ENCODE assay signal across 1 worm cellular context in genomic region chrX:492919-493318, ce11.
TF ChIP-seq lines count a peak whose summit lies in the region.

B0310.1 (plus strand) TSS chrX:493228.

TF ChIP-seq in whole organism, L1 larva, 84 proteins besides CTCF, POLR2A, EP300 and RAD21 (continued from another document):
- TF ChIP-seq pag-3 (tag; optimal IDR thresholded peaks at IDR 0.05; lab: Kevin White, UChicago; ENCODE audit: borderline replicate concordance, insufficient read depth) (peak; percentile 98), fkh-8 (tag; optimal IDR thresholded peaks at IDR 0.05; lab: Kevin White, UChicago) (no peak), C16A3.4 (tag; optimal IDR thresholded peaks at IDR 0.05; lab: Kevin White, UChicago) (no peak), ceh-88 (GFP tag; IDR thresholded peaks at IDR 0.05; lab: Robert Waterston, UW) (no peak), lsy-2 (tag; optimal IDR thresholded peaks at IDR 0.05; lab: Kevin White, UChicago) (peak in 1 of 2 experiments; percentile 3), aly-2 (tag; optimal IDR thresholded peaks at IDR 0.05; lab: Kevin White, UChicago) (no peak), efl-3 (GFP tag; optimal IDR thresholded peaks at IDR 0.05; lab: Kevin White, UChicago) (no peak), jun-1 (tag; optimal IDR thresholded peaks at IDR 0.05; lab: Kevin White, UChicago) (no peak), vab-15 (tag; optimal IDR thresholded peaks at IDR 0.05; lab: Kevin White, UChicago) (no peak), unc-30 (tag; optimal IDR thresholded peaks at IDR 0.05; lab: Kevin White, UChicago) (no peak), nhr-20 (tag; optimal IDR thresholded peaks at IDR 0.05; lab: Kevin White, UChicago) (no peak), tbx-2 (tag; optimal IDR thresholded peaks at IDR 0.05; lab: Kevin White, UChicago) (no peak), dpl-1 (GFP tag; optimal IDR thresholded peaks at IDR 0.05; lab: Kevin White, UChicago) (no peak), lin-13 (GFP tag; optimal IDR thresholded peaks at IDR 0.05; lab: Kevin White, UChicago) (no peak), alr-1 (tag; optimal IDR thresholded peaks at IDR 0.05; lab: Kevin White, UChicago; ENCODE audit: borderline replicate concordance) (no peak), rnt-1 (tag; optimal IDR thresholded peaks at IDR 0.05; lab: Kevin White, UChicago) (peak; percentile 53), pqm-1 (tag; optimal IDR thresholded peaks at IDR 0.05; lab: Kevin White, UChicago) (no peak), ceh-8 (GFP tag; optimal IDR thresholded peaks at IDR 0.05; lab: Kevin White, UChicago) (no peak), snu-23 (GFP tag; optimal IDR thresholded peaks at IDR 0.05; lab: Kevin White, UChicago) (peak; percentile 40), fkh-10 (GFP tag; optimal IDR thresholded peaks at IDR 0.05; lab: Kevin White, UChicago) (no peak), grh-1 (GFP tag; IDR thresholded peaks at IDR 0.05; lab: Robert Waterston, UW) (no peak), ceh-90 (tag; optimal IDR thresholded peaks at IDR 0.05; lab: Kevin White, UChicago) (no peak), lin-15B (tag; optimal IDR thresholded peaks at IDR 0.05; lab: Kevin White, UChicago) (no peak), unc-98 (GFP tag; IDR thresholded peaks at IDR 0.05; lab: Robert Waterston, UW) (no peak), lin-39 (tag; optimal IDR thresholded peaks at IDR 0.05; lab: Kevin White, UChicago) (no peak)
